Worm (Caenorhabditis elegans) whole organism, L1 larva: ENCODE measurements around the gene nhr-44.

Experiments used
- C16A3.4 ChIP-seq: fragments of 150-350 bp; optimal IDR thresholded peaks from 2 replicates; lab custom pipeline; 2014; ENCODE audit warnings: missing biosample characterization, missing genetic modification characterization
- C34B4.2 ChIP-seq: sonication (generic microtip); optimal IDR thresholded peaks from 2 replicates; lab custom pipeline; 2017; ENCODE audit warnings: mild to moderate bottlenecking, missing genetic modification characterization, missing compliant biosample characterization
- aha-1 ChIP-seq: fragments of 150-350 bp; optimal IDR thresholded peaks from 2 replicates; lab custom pipeline; 2014; ENCODE audit warnings: missing biosample characterization, missing genetic modification characterization
- aly-2 ChIP-seq: fragments of 150-350 bp; optimal IDR thresholded peaks from 2 replicates; lab custom pipeline; 2014; ENCODE audit warnings: missing biosample characterization, missing genetic modification characterization
- blmp-1 ChIP-seq: fragments of 150-350 bp; optimal IDR thresholded peaks from 2 replicates; lab custom pipeline; 2014; ENCODE audit warnings: missing biosample characterization, missing genetic modification characterization
- ceh-88 ChIP-seq: fragments of 200-800 bp; sonication (Bioruptor generic); IDR thresholded peaks from 2 replicates; pipeline ENCODE4 v1.3.6; 2022; ENCODE audit warnings: missing genetic modification characterization, missing compliant biosample characterization
- efl-1 ChIP-seq, 4 experiments: fragments of 150-350 bp; optimal IDR thresholded peaks in 3 of 4; peaks in 1 of 4; 1 replicate in 1 of 4; 2 replicates in 3 of 4; lab custom pipeline; 2014; ENCODE audit warnings: missing biosample characterization in 2 of 4, missing genetic modification characterization in 2 of 4, missing genetic modification reagents in 2 of 4
- egl-13 ChIP-seq: sonication (generic microtip); optimal IDR thresholded peaks from 2 replicates; lab custom pipeline; 2016; ENCODE audit warnings: missing genotype, missing genetic modification reagents, missing genetic modification characterization, missing compliant biosample characterization
- egl-27 ChIP-seq, 2 experiments: fragments of 150-350 bp in 1 of 2; sonication (generic microtip); optimal IDR thresholded peaks; 3 replicates each; lab custom pipeline; 2017 to 2018; ENCODE audit warnings: missing biosample characterization in 2 of 2, missing genetic modification characterization in 2 of 2, missing genetic modification reagents in 2 of 2
- ets-5 ChIP-seq: fragments of 200-800 bp; sonication (Bioruptor generic); IDR thresholded peaks from 2 replicates; pipeline ENCODE4 v1.3.6; 2022; ENCODE audit warnings: missing genetic modification characterization, missing compliant biosample characterization
- fkh-4 ChIP-seq: sonication (generic microtip); optimal IDR thresholded peaks from 2 replicates; lab custom pipeline; 2016; ENCODE audit warnings: missing compliant biosample characterization, missing genetic modification characterization, borderline replicate concordance
- fkh-8 ChIP-seq: sonication (generic microtip); optimal IDR thresholded peaks from 2 replicates; lab custom pipeline; 2016; ENCODE audit warnings: mild to moderate bottlenecking, missing genetic modification characterization, missing compliant biosample characterization
- grh-1 ChIP-seq: fragments of 200-800 bp; sonication (Bioruptor generic); IDR thresholded peaks from 2 replicates; pipeline ENCODE4 v1.3.6; 2022; ENCODE audit warnings: missing genetic modification reagents, missing genetic modification characterization, missing compliant biosample characterization
- hlh-17 ChIP-seq: fragments of 200-800 bp; sonication (Bioruptor generic); optimal IDR thresholded peaks from 2 replicates; lab custom pipeline; 2018; ENCODE audit warnings: missing genetic modification characterization, mild to moderate bottlenecking, missing compliant biosample characterization, moderate library complexity, borderline replicate concordance
- hlh-4 ChIP-seq: sonication (generic microtip); optimal IDR thresholded peaks from 2 replicates; lab custom pipeline; 2016; ENCODE audit warnings: mild to moderate bottlenecking, missing genetic modification characterization, missing compliant biosample characterization
- irx-1 ChIP-seq: sonication (generic microtip); optimal IDR thresholded peaks from 2 replicates; lab custom pipeline; 2016; ENCODE audit warnings: missing genetic modification characterization, missing compliant biosample characterization
- jun-1 ChIP-seq: fragments of 150-350 bp; optimal IDR thresholded peaks from 2 replicates; lab custom pipeline; 2014; ENCODE audit warnings: missing biosample characterization, missing genetic modification reagents, missing genetic modification characterization
- lin-13 ChIP-seq: fragments of 150-350 bp; optimal IDR thresholded peaks from 2 replicates; lab custom pipeline; 2014; ENCODE audit warnings: missing biosample characterization, missing genetic modification reagents, missing genetic modification characterization
- lin-15B ChIP-seq: fragments of 150-350 bp; sonication (generic microtip); optimal IDR thresholded peaks from 3 replicates; lab custom pipeline; 2014; ENCODE audit warnings: missing biosample characterization, missing genetic modification characterization
- lir-3 ChIP-seq: sonication (generic microtip); optimal IDR thresholded peaks from 2 replicates; lab custom pipeline; 2016; ENCODE audit warnings: mild to moderate bottlenecking, missing genetic modification characterization, moderate library complexity, missing compliant biosample characterization; ENCODE audit not compliant: poor library complexity
- lsy-2 ChIP-seq, 2 experiments: fragments of 150-350 bp; optimal IDR thresholded peaks; 2 replicates each; lab custom pipeline; 2014; ENCODE audit warnings: missing biosample characterization in 2 of 2, missing genetic modification characterization in 2 of 2
- mab-9 ChIP-seq: fragments of 200-800 bp; sonication (Bioruptor generic); IDR thresholded peaks from 2 replicates; pipeline ENCODE4 v1.3.6; 2022; ENCODE audit warnings: missing genetic modification reagents, missing genetic modification characterization, missing compliant biosample characterization
- mef-2 ChIP-seq: fragments of 150-350 bp; optimal IDR thresholded peaks from 2 replicates; lab custom pipeline; 2014; ENCODE audit warnings: missing biosample characterization, missing genetic modification characterization
- nhr-11 ChIP-seq: fragments of 150-350 bp; optimal IDR thresholded peaks from 2 replicates; lab custom pipeline; 2014; ENCODE audit warnings: missing biosample characterization, missing genetic modification characterization
- nhr-19 ChIP-seq: fragments of 200-800 bp; sonication (Bioruptor generic); conservative IDR thresholded peaks from 2 replicates; pipeline ENCODE4 v1.3.6; 2022; ENCODE audit warnings: missing genetic modification characterization, missing compliant biosample characterization
- nhr-237 ChIP-seq: fragments of 150-350 bp; optimal IDR thresholded peaks from 2 replicates; lab custom pipeline; 2014; ENCODE audit warnings: missing biosample characterization, missing genetic modification characterization
- nhr-71 ChIP-seq: sonication (generic microtip); optimal IDR thresholded peaks from 2 replicates; lab custom pipeline; 2016; ENCODE audit warnings: mild to moderate bottlenecking, missing genetic modification characterization, moderate library complexity, missing compliant biosample characterization
- nhr-76 ChIP-seq: sonication (generic microtip); optimal IDR thresholded peaks from 2 replicates; lab custom pipeline; 2017; ENCODE audit warnings: missing biosample characterization, missing genetic modification characterization
- nhr-77 ChIP-seq: fragments of 150-350 bp; optimal IDR thresholded peaks from 2 replicates; lab custom pipeline; 2014; ENCODE audit warnings: missing biosample characterization, missing genetic modification characterization
- nhr-84 ChIP-seq: sonication (generic microtip); optimal IDR thresholded peaks from 2 replicates; lab custom pipeline; 2017; ENCODE audit warnings: missing biosample characterization, missing genetic modification characterization
- nhr-90 ChIP-seq: sonication (generic microtip); optimal IDR thresholded peaks from 2 replicates; lab custom pipeline; 2016; ENCODE audit warnings: mild to moderate bottlenecking, missing genetic modification characterization, missing compliant biosample characterization; ENCODE audit not compliant: poor library complexity
- rnt-1 ChIP-seq: sonication (generic microtip); optimal IDR thresholded peaks from 2 replicates; lab custom pipeline; 2016; ENCODE audit warnings: mild to moderate bottlenecking, missing genetic modification characterization, moderate library complexity, missing compliant biosample characterization
- skn-1 ChIP-seq: fragments of 150-350 bp; optimal IDR thresholded peaks from 2 replicates; lab custom pipeline; 2014; ENCODE audit warnings: missing biosample characterization, missing genetic modification characterization
- sox-4 ChIP-seq: sonication (generic microtip); optimal IDR thresholded peaks from 2 replicates; lab custom pipeline; 2016; ENCODE audit warnings: missing genetic modification characterization, missing compliant biosample characterization
- sptf-1 ChIP-seq: fragments of 150-350 bp; optimal IDR thresholded peaks from 2 replicates; lab custom pipeline; 2014; ENCODE audit warnings: missing biosample characterization, missing genetic modification characterization
- tbx-2 ChIP-seq: sonication (generic microtip); optimal IDR thresholded peaks from 2 replicates; lab custom pipeline; 2016; ENCODE audit warnings: missing genetic modification characterization, missing compliant biosample characterization
- tlp-1 ChIP-seq: fragments of 150-350 bp; optimal IDR thresholded peaks from 2 replicates; lab custom pipeline; 2014; ENCODE audit warnings: missing biosample characterization, missing genetic modification characterization
- unc-130 ChIP-seq: fragments of 150-350 bp; optimal IDR thresholded peaks from 2 replicates; lab custom pipeline; 2017; ENCODE audit warnings: missing biosample characterization, missing genetic modification characterization, inconsistent platforms
- unc-30 ChIP-seq: sonication (generic microtip); optimal IDR thresholded peaks from 2 replicates; lab custom pipeline; 2017; ENCODE audit warnings: missing biosample characterization, missing genetic modification characterization
- unc-86 ChIP-seq: sonication (generic microtip); optimal IDR thresholded peaks from 2 replicates; lab custom pipeline; 2016; ENCODE audit warnings: missing genetic modification characterization, missing compliant biosample characterization
- unc-98 ChIP-seq: fragments of 200-800 bp; sonication (Bioruptor generic); IDR thresholded peaks from 2 replicates; pipeline ENCODE4 v1.3.6; 2022; ENCODE audit warnings: missing genetic modification characterization, missing compliant biosample characterization
- vab-15 ChIP-seq: sonication (generic microtip); optimal IDR thresholded peaks from 2 replicates; lab custom pipeline; 2017; ENCODE audit warnings: missing genotype, mild to moderate bottlenecking, missing genetic modification characterization, missing compliant biosample characterization
- xbp-1 ChIP-seq: sonication (generic microtip); optimal IDR thresholded peaks from 2 replicates; lab custom pipeline; 2016; ENCODE audit warnings: missing genetic modification characterization, missing compliant biosample characterization
- zag-1 ChIP-seq: fragments of 150-350 bp; optimal IDR thresholded peaks from 2 replicates; lab custom pipeline; 2014; ENCODE audit warnings: missing biosample characterization, missing genetic modification characterization
- ztf-11 ChIP-seq, 2 experiments: sonication (generic microtip); optimal IDR thresholded peaks; 2 replicates each; lab custom pipeline; 2016 to 2017; ENCODE audit warnings: missing genetic modification characterization in 2 of 2, missing biosample characterization in 1 of 2, missing compliant biosample characterization in 1 of 2

The nhr-44 gene

DNA sequence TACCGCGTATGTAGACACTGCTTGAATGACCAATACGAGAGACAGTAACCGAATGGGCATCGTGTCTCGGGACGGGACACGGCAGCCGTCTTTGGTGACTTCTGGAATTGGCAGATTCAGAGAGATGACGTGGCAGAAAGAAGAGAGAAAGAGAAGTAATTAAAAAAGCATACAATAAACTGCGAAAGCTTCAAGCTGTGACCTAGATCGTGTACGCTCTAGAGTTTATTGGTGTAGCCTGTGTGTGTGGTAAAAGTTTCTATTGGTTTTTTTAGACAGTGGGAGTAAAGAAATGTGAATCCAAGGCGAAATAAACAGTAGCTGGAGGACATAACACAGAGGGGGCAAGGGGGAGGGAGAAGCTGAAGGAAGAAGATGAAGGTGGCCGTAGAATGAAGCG, 19.9 kb downstream of the nhr-44 start, which contains the start of gene T19A5.3:
Gene T19A5.3, minus strand, starts transcription at position 101 of the 400 bp plus-strand sequence.
- TF ChIP-seq unc-86 (tag; lab: Kevin White, UChicago): no peak

DNA sequence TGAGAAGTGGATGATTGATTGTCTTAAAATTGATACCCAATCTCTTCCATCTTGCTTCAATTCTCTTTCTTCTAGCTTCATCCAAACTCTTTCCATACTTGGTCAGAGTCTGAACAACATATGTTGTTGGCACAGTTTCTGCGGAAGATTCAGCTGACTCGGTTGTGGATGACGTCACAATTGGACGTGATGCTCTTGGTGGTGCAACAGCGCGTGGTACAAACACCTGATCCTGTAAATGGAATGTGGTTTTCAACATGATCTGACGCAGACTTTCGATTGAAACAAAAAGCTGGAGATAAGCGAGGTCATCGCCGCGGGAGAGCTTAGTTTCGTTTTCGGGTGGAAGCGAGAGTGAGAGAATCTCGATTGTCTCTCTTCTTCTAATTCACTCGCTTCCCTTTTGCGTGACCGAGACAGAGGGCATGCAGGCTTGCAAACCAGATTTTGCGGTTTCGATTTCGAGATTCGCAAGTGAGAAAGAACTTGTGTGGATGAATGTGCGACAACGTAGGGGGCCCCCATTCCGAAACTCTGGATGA, 21.4 kb downstream of the nhr-44 start:
- TF ChIP-seq unc-86 (tag; lab: Kevin White, UChicago) (no peak), egl-27 (tag; optimal IDR thresholded peaks at IDR 0.05; lab: Kevin White, UChicago) (no peak), aly-2 (no peak), lsy-2 (tag; optimal IDR thresholded peaks at IDR 0.05; lab: Kevin White, UChicago) (no peak), xbp-1 (no peak), efl-1 (optimal IDR thresholded peaks at IDR 0.05; lab: Kevin White, UChicago) (no peak), efl-1 (GFP tag; optimal IDR thresholded peaks at IDR 0.05 in 1 of 2; lab: Kevin White, UChicago) (peak in 1 of 2 experiments; percentile 68), blmp-1 (peak; percentile 99)

DNA sequence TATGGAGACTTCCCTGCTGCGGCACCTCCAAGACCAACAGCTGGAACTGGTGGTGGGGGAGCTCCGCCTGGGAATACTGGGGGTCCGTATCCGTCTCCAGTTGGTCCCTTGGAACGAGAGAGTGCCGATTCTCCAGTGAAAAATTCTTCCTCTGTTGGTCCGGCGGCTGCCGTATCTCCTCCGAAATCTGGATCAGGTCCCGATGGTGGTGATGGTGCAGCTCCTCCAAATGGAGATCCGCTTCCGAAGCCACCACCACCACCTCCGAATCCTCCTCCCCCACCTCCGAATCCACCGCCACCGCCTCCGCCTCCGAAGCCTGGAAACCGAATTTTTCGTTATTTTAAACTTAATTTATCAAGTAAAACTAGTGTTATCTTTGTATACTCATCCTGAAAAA, 23.5 kb downstream of the nhr-44 start:
- TF ChIP-seq jun-1 (tag; lab: Kevin White, UChicago): no peak
- TF ChIP-seq nhr-19: no peak
- no peak for TF ChIP-seq mef-2
- TF ChIP-seq hlh-4: no peak
- no peak for TF ChIP-seq tbx-2
- no peak for TF ChIP-seq xbp-1
- no peak for TF ChIP-seq irx-1

DNA sequence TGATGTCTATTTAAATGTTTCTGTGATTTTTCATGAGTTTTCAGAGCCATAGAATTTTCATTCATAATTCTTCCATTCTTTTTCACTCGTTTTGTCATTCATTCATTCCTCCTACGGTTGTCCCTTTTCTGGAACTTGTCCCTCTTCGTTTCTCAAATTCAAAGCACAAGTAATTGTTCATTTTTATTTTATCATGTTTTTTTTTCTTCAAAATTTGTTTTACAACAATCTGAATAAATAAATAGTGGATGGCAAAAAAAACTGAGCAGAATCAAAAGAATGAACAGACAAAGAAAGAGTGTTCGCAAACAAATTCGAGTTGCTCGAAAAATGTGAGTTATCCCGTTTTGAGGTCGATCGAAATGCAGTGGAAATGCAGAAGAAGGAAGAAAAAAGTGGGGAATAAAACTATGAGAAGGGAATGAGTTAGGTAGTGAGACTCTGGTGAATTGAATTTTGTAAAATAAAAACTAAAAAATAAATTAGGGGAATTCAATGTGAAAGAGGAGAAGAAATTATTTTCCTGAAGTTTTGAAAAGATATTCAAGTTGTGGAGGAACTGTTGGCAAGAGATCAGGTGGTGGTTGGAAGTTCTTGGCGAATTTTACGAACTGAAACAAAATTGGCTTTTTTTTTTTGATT, 24.4 kb downstream of the nhr-44 start:
- TF ChIP-seq nhr-90 (tag; lab: Kevin White, UChicago): peak; percentile 38
- no peak for TF ChIP-seq lin-13 (GFP tag; lab: Kevin White, UChicago)
- TF ChIP-seq sox-4 (tag; lab: Kevin White, UChicago): no peak
- TF ChIP-seq zag-1 (tag; lab: Kevin White, UChicago): no peak
- TF ChIP-seq mab-9 (GFP tag; lab: Robert Waterston, UW): no peak
- TF ChIP-seq sptf-1: no peak
- peak; percentile 1 for TF ChIP-seq xbp-1
- no peak for TF ChIP-seq nhr-237 (tag; lab: Kevin White, UChicago)
- TF ChIP-seq ets-5 (GFP tag; lab: Robert Waterston, UW): no peak
- no peak for TF ChIP-seq fkh-8 (tag; lab: Kevin White, UChicago)
- TF ChIP-seq efl-1 (optimal IDR thresholded peaks at IDR 0.05; lab: Kevin White, UChicago): no peak
- peak in 1 of 2 experiments; percentile 8 for TF ChIP-seq efl-1 (GFP tag; optimal IDR thresholded peaks at IDR 0.05 in 1 of 2; lab: Kevin White, UChicago)
- TF ChIP-seq unc-130: no peak
- no peak for TF ChIP-seq nhr-84
- TF ChIP-seq C16A3.4 (tag; lab: Kevin White, UChicago): no peak
- no peak for TF ChIP-seq jun-1 (tag; lab: Kevin White, UChicago)
- peak; percentile 26 for TF ChIP-seq rnt-1 (tag; lab: Kevin White, UChicago)
- no peak for TF ChIP-seq nhr-76 (tag; lab: Kevin White, UChicago)
- no peak for TF ChIP-seq egl-13 (tag; lab: Kevin White, UChicago)
- no peak for TF ChIP-seq lir-3
- TF ChIP-seq nhr-77 (tag; lab: Kevin White, UChicago): no peak
- no peak for TF ChIP-seq hlh-17 (GFP tag; lab: Kevin White, UChicago)
- TF ChIP-seq aly-2: peak; percentile 97
- TF ChIP-seq unc-98: no peak
- TF ChIP-seq tlp-1: no peak
- TF ChIP-seq vab-15 (tag; lab: Kevin White, UChicago): no peak
- TF ChIP-seq tbx-2: no peak
- TF ChIP-seq ceh-88 (GFP tag; lab: Robert Waterston, UW): no peak
- no peak for TF ChIP-seq hlh-4
- no peak for TF ChIP-seq nhr-11 (tag; lab: Kevin White, UChicago)
- no peak for TF ChIP-seq C34B4.2 (tag; lab: Kevin White, UChicago)
- peak; percentile 60 for TF ChIP-seq nhr-71 (tag; lab: Kevin White, UChicago)
- peak; percentile 35 for TF ChIP-seq skn-1 (tag; lab: Kevin White, UChicago)
- no peak for TF ChIP-seq aha-1 (tag; lab: Kevin White, UChicago)
- TF ChIP-seq unc-86 (tag; lab: Kevin White, UChicago): no peak
- TF ChIP-seq unc-30 (tag; lab: Kevin White, UChicago): no peak
- TF ChIP-seq fkh-4: no peak
- TF ChIP-seq ztf-11 (tag; optimal IDR thresholded peaks at IDR 0.05; lab: Kevin White, UChicago): no peak
- TF ChIP-seq lin-15B: no peak
- TF ChIP-seq grh-1 (GFP tag; lab: Robert Waterston, UW): no peak
